Worm (Caenorhabditis elegans) whole organism, L1 larva: ENCODE measurements around the gene grwd-1.
A peak's percentile ranks its signal among the peaks of the same experiment; 100 is the strongest.

Experiments
- C16A3.4 ChIP-seq: fragments of 150-350 bp; optimal IDR thresholded peaks from 2 replicates; lab custom pipeline; 2014; ENCODE audit warnings: missing biosample characterization, missing genetic modification characterization
- Y116A8C.19 ChIP-seq: sonication (generic microtip); optimal IDR thresholded peaks from 2 replicates; lab custom pipeline; 2016; ENCODE audit warnings: missing compliant biosample characterization, missing genetic modification characterization, borderline replicate concordance
- aly-2 ChIP-seq: fragments of 150-350 bp; optimal IDR thresholded peaks from 2 replicates; lab custom pipeline; 2014; ENCODE audit warnings: missing biosample characterization, missing genetic modification characterization
- ama-1 ChIP-seq: fragments of 150-350 bp; optimal IDR thresholded peaks from 2 replicates; lab custom pipeline; 2014
- blmp-1 ChIP-seq: fragments of 150-350 bp; optimal IDR thresholded peaks from 2 replicates; lab custom pipeline; 2014; ENCODE audit warnings: missing biosample characterization, missing genetic modification characterization
- ceh-88 ChIP-seq: fragments of 200-800 bp; sonication (Bioruptor generic); IDR thresholded peaks from 2 replicates; pipeline ENCODE4 v1.3.6; 2022; ENCODE audit warnings: missing genetic modification characterization, missing compliant biosample characterization
- ceh-90 ChIP-seq: sonication (generic microtip); optimal IDR thresholded peaks from 2 replicates; lab custom pipeline; 2016; ENCODE audit warnings: missing genetic modification characterization, missing compliant biosample characterization
- ces-1 ChIP-seq: fragments of 150-350 bp; optimal IDR thresholded peaks from 2 replicates; lab custom pipeline; 2014; ENCODE audit warnings: missing biosample characterization, missing genetic modification reagents, missing genetic modification characterization
- dpl-1 ChIP-seq, 3 experiments: fragments of 150-350 bp in 2 of 3; sonication (generic microtip) in 1 of 3; optimal IDR thresholded peaks; 2 replicates each; lab custom pipeline; 2014 to 2017; ENCODE audit warnings: missing biosample characterization in 3 of 3, missing genetic modification characterization in 3 of 3, missing genetic modification reagents in 3 of 3
- dsc-1 ChIP-seq: sonication (generic microtip); optimal IDR thresholded peaks from 2 replicates; lab custom pipeline; 2016; ENCODE audit warnings: mild to moderate bottlenecking, missing genetic modification characterization, missing compliant biosample characterization
- efl-1 ChIP-seq, 4 experiments: fragments of 150-350 bp; optimal IDR thresholded peaks in 3 of 4; peaks in 1 of 4; 1 replicate in 1 of 4; 2 replicates in 3 of 4; lab custom pipeline; 2014; ENCODE audit warnings: missing biosample characterization in 2 of 4, missing genetic modification characterization in 2 of 4, missing genetic modification reagents in 2 of 4
- elt-2 ChIP-seq: sonication (generic microtip); optimal IDR thresholded peaks from 2 replicates; lab custom pipeline; 2016; ENCODE audit warnings: missing genetic modification characterization, mild to moderate bottlenecking, inconsistent platforms, missing compliant biosample characterization, missing genetic modification reagents
- ets-5 ChIP-seq: fragments of 200-800 bp; sonication (Bioruptor generic); IDR thresholded peaks from 2 replicates; pipeline ENCODE4 v1.3.6; 2022; ENCODE audit warnings: missing genetic modification characterization, missing compliant biosample characterization
- hlh-17 ChIP-seq: fragments of 200-800 bp; sonication (Bioruptor generic); optimal IDR thresholded peaks from 2 replicates; lab custom pipeline; 2018; ENCODE audit warnings: missing genetic modification characterization, mild to moderate bottlenecking, missing compliant biosample characterization, moderate library complexity, borderline replicate concordance
- isw-1 ChIP-seq: fragments of 200-800 bp; sonication (Bioruptor generic); IDR thresholded peaks from 2 replicates; pipeline ENCODE4 v1.3.6; 2022; ENCODE audit warnings: missing genetic modification characterization, missing compliant biosample characterization
- jun-1 ChIP-seq: fragments of 150-350 bp; optimal IDR thresholded peaks from 2 replicates; lab custom pipeline; 2014; ENCODE audit warnings: missing biosample characterization, missing genetic modification reagents, missing genetic modification characterization
- lin-35 ChIP-seq, 2 experiments: fragments of 150-350 bp; optimal IDR thresholded peaks; 2 replicates each; lab custom pipeline; 2014; ENCODE audit warnings: missing biosample characterization in 2 of 2, missing genetic modification characterization in 2 of 2, missing genetic modification reagents in 2 of 2
- mdl-1 ChIP-seq, 2 experiments: fragments of 150-350 bp; optimal IDR thresholded peaks; 2 replicates each; lab custom pipeline; 2014 to 2017; ENCODE audit warnings: missing biosample characterization in 2 of 2, missing genetic modification characterization in 2 of 2, inconsistent platforms in 1 of 2
- nhr-12 ChIP-seq: sonication (generic microtip); optimal IDR thresholded peaks from 2 replicates; lab custom pipeline; 2017; ENCODE audit warnings: missing biosample characterization, missing genetic modification characterization
- nhr-20 ChIP-seq: sonication (generic microtip); optimal IDR thresholded peaks from 2 replicates; lab custom pipeline; 2016; ENCODE audit warnings: mild to moderate bottlenecking, missing genetic modification characterization, missing compliant biosample characterization
- nhr-84 ChIP-seq: sonication (generic microtip); optimal IDR thresholded peaks from 2 replicates; lab custom pipeline; 2017; ENCODE audit warnings: missing biosample characterization, missing genetic modification characterization
- pag-3 ChIP-seq: sonication (generic microtip); optimal IDR thresholded peaks from 2 replicates; lab custom pipeline; 2017; ENCODE audit warnings: missing genetic modification characterization, mild to moderate bottlenecking, missing compliant biosample characterization, antibody characterized with exemption, borderline replicate concordance; ENCODE audit not compliant: insufficient read depth
- pqm-1 ChIP-seq: sonication (generic microtip); optimal IDR thresholded peaks from 3 replicates; lab custom pipeline; 2017; ENCODE audit warnings: missing biosample characterization, missing genetic modification characterization
- rnt-1 ChIP-seq: sonication (generic microtip); optimal IDR thresholded peaks from 2 replicates; lab custom pipeline; 2016; ENCODE audit warnings: mild to moderate bottlenecking, missing genetic modification characterization, moderate library complexity, missing compliant biosample characterization
- sox-4 ChIP-seq: sonication (generic microtip); optimal IDR thresholded peaks from 2 replicates; lab custom pipeline; 2016; ENCODE audit warnings: missing genetic modification characterization, missing compliant biosample characterization
- sup-37 ChIP-seq: fragments of 200-800 bp; sonication (Bioruptor generic); optimal IDR thresholded peaks from 2 replicates; lab custom pipeline; 2018; ENCODE audit warnings: mild to moderate bottlenecking, missing genetic modification characterization, missing compliant biosample characterization
- tbx-2 ChIP-seq: sonication (generic microtip); optimal IDR thresholded peaks from 2 replicates; lab custom pipeline; 2016; ENCODE audit warnings: missing genetic modification characterization, missing compliant biosample characterization
- tlp-1 ChIP-seq: fragments of 150-350 bp; optimal IDR thresholded peaks from 2 replicates; lab custom pipeline; 2014; ENCODE audit warnings: missing biosample characterization, missing genetic modification characterization
- unc-130 ChIP-seq: fragments of 150-350 bp; optimal IDR thresholded peaks from 2 replicates; lab custom pipeline; 2017; ENCODE audit warnings: missing biosample characterization, missing genetic modification characterization, inconsistent platforms
- unc-30 ChIP-seq: sonication (generic microtip); optimal IDR thresholded peaks from 2 replicates; lab custom pipeline; 2017; ENCODE audit warnings: missing biosample characterization, missing genetic modification characterization
- xbp-1 ChIP-seq: sonication (generic microtip); optimal IDR thresholded peaks from 2 replicates; lab custom pipeline; 2016; ENCODE audit warnings: missing genetic modification characterization, missing compliant biosample characterization
- zag-1 ChIP-seq: fragments of 150-350 bp; optimal IDR thresholded peaks from 2 replicates; lab custom pipeline; 2014; ENCODE audit warnings: missing biosample characterization, missing genetic modification characterization

The grwd-1 gene

ce11 chrIII:5145874-5146273 is 7.4 kb upstream of the grwd-1 start:
- no peak for TF ChIP-seq dsc-1
- TF ChIP-seq tlp-1, result no peak
- no peak for TF ChIP-seq sox-4 (tag; lab: Kevin White, UChicago)
- TF ChIP-seq sup-37 (GFP tag; lab: Kevin White, UChicago), result no peak
- peak; percentile 11 for TF ChIP-seq elt-2 (tag; lab: Kevin White, UChicago)
- TF ChIP-seq efl-1 (optimal IDR thresholded peaks at IDR 0.05; lab: Kevin White, UChicago), result no peak
- TF ChIP-seq efl-1 (GFP tag; optimal IDR thresholded peaks at IDR 0.05 in 1 of 2; lab: Kevin White, UChicago), result peak in 1 of 2 experiments; percentile 92

- no peak for TF ChIP-seq ceh-88 (GFP tag; lab: Robert Waterston, UW)
- TF ChIP-seq ets-5 (GFP tag; lab: Robert Waterston, UW), result no peak
- TF ChIP-seq efl-1 (optimal IDR thresholded peaks at IDR 0.05; lab: Kevin White, UChicago), result no peak
- peak in 1 of 2 experiments; percentile 85 for TF ChIP-seq efl-1 (GFP tag; optimal IDR thresholded peaks at IDR 0.05 in 1 of 2; lab: Kevin White, UChicago)
- TF ChIP-seq zag-1 (tag; lab: Kevin White, UChicago), result no peak
- no peak for TF ChIP-seq unc-30 (tag; lab: Kevin White, UChicago)
- peak; percentile 51 for TF ChIP-seq elt-2 (tag; lab: Kevin White, UChicago)
- TF ChIP-seq lin-35 (GFP tag; optimal IDR thresholded peaks at IDR 0.05; lab: Kevin White, UChicago), result peak in 1 of 2 experiments; percentile 2
- TF ChIP-seq nhr-84 (tag; lab: Kevin White, UChicago), result no peak
Measured at ce11 chrIII:5146749-5147148, 6.5 kb upstream of the grwd-1 start.

- TF ChIP-seq ceh-90 (no peak), efl-1 (optimal IDR thresholded peaks at IDR 0.05; lab: Kevin White, UChicago) (no peak), efl-1 (GFP tag; optimal IDR thresholded peaks at IDR 0.05 in 1 of 2; lab: Kevin White, UChicago) (peak in 1 of 2 experiments; percentile 30), elt-2 (tag; lab: Kevin White, UChicago) (peak; percentile 44), C16A3.4 (tag; lab: Kevin White, UChicago) (no peak)
- TF ChIP-seq, all 84 proteins: peak for 2
Measured at ce11 chrIII:5147445-5147844, 5.8 kb upstream of the grwd-1 start.

- TF ChIP-seq hlh-17 (no peak), C16A3.4 (tag; lab: Kevin White, UChicago) (no peak), sox-4 (tag; lab: Kevin White, UChicago) (no peak), jun-1 (tag; lab: Kevin White, UChicago) (no peak), isw-1 (GFP tag; lab: Robert Waterston, UW) (no peak), unc-130 (tag; lab: Kevin White, UChicago) (no peak), Y116A8C.19 (tag; lab: Kevin White, UChicago) (no peak), nhr-20 (tag; lab: Kevin White, UChicago) (no peak), rnt-1 (tag; lab: Kevin White, UChicago) (no peak), ces-1 (GFP tag; lab: Kevin White, UChicago) (no peak), xbp-1 (no peak), nhr-12 (tag; lab: Kevin White, UChicago) (no peak), pqm-1 (tag; lab: Kevin White, UChicago) (no peak), blmp-1 (tag; lab: Kevin White, UChicago) (no peak), pag-3 (tag; lab: Kevin White, UChicago) (no peak), ama-1 (no peak)
Measured at ce11 chrIII:5149478-5149877, 3.8 kb upstream of the grwd-1 start, which contains the start of gene Y54H5A.2. Gene Y54H5A.2, minus strand, starts transcription at chrIII:5149578.

DNA sequence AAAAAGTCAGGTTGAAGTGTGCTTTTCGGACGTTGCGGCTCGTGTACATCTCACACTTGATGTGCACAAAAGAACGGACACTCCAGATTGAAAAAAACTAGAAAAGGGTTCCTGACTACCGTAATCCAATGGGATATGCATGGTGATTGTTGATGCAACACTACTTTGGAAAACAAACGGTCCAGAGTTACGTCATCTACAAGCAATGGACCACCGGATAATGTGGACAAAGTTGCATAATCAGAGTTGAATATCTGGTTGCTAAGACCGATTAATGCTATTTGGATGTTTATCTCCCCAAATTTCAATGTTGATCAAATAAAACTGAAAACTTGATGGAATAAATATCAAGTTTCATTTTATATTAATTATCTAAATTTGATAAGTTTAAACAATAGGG is 3.3 kb upstream of the grwd-1 start:
- no peak for TF ChIP-seq dpl-1 (GFP tag; optimal IDR thresholded peaks at IDR 0.05; lab: Kevin White, UChicago)

DNA sequence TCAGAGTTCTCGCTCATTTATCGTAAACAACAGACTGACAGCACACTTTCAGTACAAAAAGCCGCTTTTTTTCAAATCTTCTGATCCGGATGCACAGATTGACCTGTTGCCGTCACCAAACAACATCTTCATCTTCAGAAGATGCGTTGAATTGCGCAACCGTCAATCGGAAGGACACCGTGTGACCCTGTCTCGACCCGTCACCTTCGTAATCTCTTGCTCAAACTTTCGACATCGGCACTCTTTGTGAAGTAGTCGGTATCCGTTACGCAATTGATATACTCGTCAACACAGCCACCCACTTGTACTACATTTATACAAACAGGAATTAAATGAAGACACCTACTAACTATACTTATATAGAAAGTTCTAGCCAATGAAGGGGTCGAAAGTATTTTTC is 2.3 kb upstream of the grwd-1 start:
- no peak for TF ChIP-seq aly-2
- no peak for TF ChIP-seq mdl-1 (tag; optimal IDR thresholded peaks at IDR 0.05; lab: Kevin White, UChicago)
- TF ChIP-seq tbx-2 (tag; lab: Kevin White, UChicago), result no peak
